Fruit fly (Drosophila melanogaster) whole organism, embryonic: ENCODE data around the gene CG9926.

ENCODE experiments used
- Adf1 ChIP-seq: fragments of 200-800 bp; sonication (Bioruptor generic); IDR thresholded peaks from 2 replicates; pipeline ENCODE4 v1.3.6; 2022; ENCODE audit warnings: missing biosample characterization, missing genetic modification characterization
- Atf6 ChIP-seq: fragments of 200-800 bp; sonication (Bioruptor generic); IDR thresholded peaks from 2 replicates; pipeline ENCODE4 v1.3.6; 2022; ENCODE audit warnings: missing biosample characterization, missing genetic modification characterization
- BtbVII ChIP-seq: fragments of 200-800 bp; sonication (Bioruptor generic); optimal IDR thresholded peaks from 3 replicates; lab custom pipeline; 2017; ENCODE audit warnings: missing biosample characterization, mild to moderate bottlenecking, missing genetic modification characterization
- Bteb2 ChIP-seq: fragments of 200-800 bp; sonication (Bioruptor generic); optimal IDR thresholded peaks from 2 replicates; lab custom pipeline; 2016; ENCODE audit warnings: missing biosample characterization, missing genetic modification characterization
- CG10565 ChIP-seq: fragments of 200-800 bp; sonication (Bioruptor generic); optimal IDR thresholded peaks from 3 replicates; lab custom pipeline; 2016; ENCODE audit warnings: missing biosample characterization, mild to moderate bottlenecking, missing genetic modification characterization
- CG10654 ChIP-seq: fragments of 200-800 bp; sonication (Bioruptor generic); optimal IDR thresholded peaks from 2 replicates; lab custom pipeline; 2016; ENCODE audit warnings: missing biosample characterization, missing genetic modification characterization
- CG11093 ChIP-seq: fragments of 200-800 bp; sonication (Bioruptor generic); IDR thresholded peaks from 3 replicates; pipeline ENCODE4 v1.3.6; 2022; ENCODE audit warnings: missing biosample characterization, missing genetic modification characterization
- CG11504 ChIP-seq: fragments of 200-800 bp; sonication (Bioruptor generic); optimal IDR thresholded peaks from 3 replicates; lab custom pipeline; 2019; ENCODE audit warnings: missing biosample characterization, mild to moderate bottlenecking, missing genetic modification characterization, moderate library complexity
- CG12942 ChIP-seq: fragments of 200-800 bp; sonication (Bioruptor generic); optimal IDR thresholded peaks from 3 replicates; lab custom pipeline; 2016; ENCODE audit warnings: missing biosample characterization, missing genetic modification characterization
- CG13424 ChIP-seq: fragments of 200-800 bp; sonication (Bioruptor generic); optimal IDR thresholded peaks from 2 replicates; lab custom pipeline; 2019; ENCODE audit warnings: missing biosample characterization, mild to moderate bottlenecking, missing genetic modification characterization, moderate library complexity
- CG14860 ChIP-seq: fragments of 200-800 bp; sonication (Bioruptor generic); IDR thresholded peaks from 3 replicates; pipeline ENCODE4 v1.3.6; 2022; ENCODE audit warnings: missing biosample characterization, missing genetic modification characterization; ENCODE audit not compliant: partially characterized antibody
- CG17328 ChIP-seq: fragments of 200-800 bp; sonication (Bioruptor generic); IDR thresholded peaks from 2 replicates; pipeline ENCODE4 v1.3.6; 2022; ENCODE audit warnings: missing biosample characterization, missing genetic modification characterization
- CG1792 ChIP-seq: fragments of 200-800 bp; sonication (Bioruptor generic); optimal IDR thresholded peaks from 2 replicates; lab custom pipeline; 2016; ENCODE audit warnings: missing biosample characterization, missing genetic modification characterization
- CG18764 ChIP-seq: fragments of 200-800 bp; sonication (Bioruptor generic); optimal IDR thresholded peaks from 3 replicates; lab custom pipeline; 2016; ENCODE audit warnings: missing biosample characterization, missing genetic modification characterization
- CG2199 ChIP-seq: fragments of 200-800 bp; sonication (Bioruptor generic); IDR thresholded peaks from 3 replicates; pipeline ENCODE4 v1.3.6; 2022; ENCODE audit warnings: missing biosample characterization, missing genetic modification characterization
- CG30403 ChIP-seq: fragments of 200-800 bp; sonication (Bioruptor generic); optimal IDR thresholded peaks from 3 replicates; lab custom pipeline; 2016; ENCODE audit warnings: missing biosample characterization, missing genetic modification characterization
- CG3407 ChIP-seq: fragments of 200-800 bp; sonication (Bioruptor generic); optimal IDR thresholded peaks from 2 replicates; lab custom pipeline; 2018; ENCODE audit warnings: missing biosample characterization, mild to moderate bottlenecking, missing genetic modification characterization
- CG34224 ChIP-seq: fragments of 200-800 bp; sonication (Bioruptor generic); IDR thresholded peaks from 3 replicates; pipeline ENCODE4 v1.3.6; 2022; ENCODE audit warnings: missing biosample characterization, missing genetic modification characterization; ENCODE audit not compliant: partially characterized antibody
- CG3847 ChIP-seq: fragments of 200-800 bp; sonication (Bioruptor generic); IDR thresholded peaks from 2 replicates; pipeline ENCODE4 v1.3.6; 2022; ENCODE audit warnings: missing biosample characterization, missing genetic modification characterization
- CG4404 ChIP-seq: fragments of 200-800 bp; sonication (Bioruptor generic); IDR thresholded peaks from 2 replicates; pipeline ENCODE4 v1.3.6; 2022; ENCODE audit warnings: missing biosample characterization, missing genetic modification characterization
- CG5953 ChIP-seq: fragments of 200-800 bp; sonication (Bioruptor generic); IDR thresholded peaks from 2 replicates; pipeline ENCODE4 v1.3.6; 2022; ENCODE audit warnings: missing biosample characterization, missing genetic modification characterization
- CG7556 ChIP-seq: fragments of 200-800 bp; sonication (Bioruptor generic); optimal IDR thresholded peaks from 2 replicates; lab custom pipeline; 2017; ENCODE audit warnings: missing biosample characterization, mild to moderate bottlenecking, missing genetic modification characterization
- CG8388 ChIP-seq: fragments of 200-800 bp; sonication (Bioruptor generic); optimal IDR thresholded peaks from 2 replicates; lab custom pipeline; 2019; ENCODE audit warnings: missing biosample characterization, mild to moderate bottlenecking, missing genetic modification characterization, moderate library complexity
- CG9932 ChIP-seq: fragments of 200-800 bp; sonication (Bioruptor generic); IDR thresholded peaks from 2 replicates; pipeline ENCODE4 v1.3.6; 2022; ENCODE audit warnings: missing biosample characterization, missing genetic modification characterization
- MTF-1 ChIP-seq: fragments of 200-800 bp; sonication (Bioruptor generic); optimal IDR thresholded peaks from 2 replicates; lab custom pipeline; 2018; ENCODE audit warnings: missing biosample characterization, mild to moderate bottlenecking, missing genetic modification characterization, borderline replicate concordance
- Med ChIP-seq: fragments of 200-800 bp; sonication (Bioruptor generic); peaks from one replicate; lab custom pipeline; 2016; ENCODE audit warnings: missing biosample characterization, missing genetic modification characterization, mild to moderate bottlenecking, inconsistent platforms, moderate library complexity
- NK7.1 ChIP-seq: fragments of 200-800 bp; sonication (Bioruptor generic); optimal IDR thresholded peaks from 3 replicates; lab custom pipeline; 2016; ENCODE audit warnings: missing biosample characterization, missing genetic modification characterization
- Oaz ChIP-seq: fragments of 200-800 bp; sonication (Bioruptor generic); IDR thresholded peaks from 2 replicates; pipeline ENCODE4 v1.3.6; 2022; ENCODE audit warnings: missing biosample characterization, missing genetic modification characterization
- PHDP ChIP-seq: fragments of 200-800 bp; sonication (Bioruptor generic); optimal IDR thresholded peaks from 3 replicates; lab custom pipeline; 2018; ENCODE audit warnings: missing biosample characterization, mild to moderate bottlenecking, missing genetic modification characterization, moderate library complexity
- Pdp1 ChIP-seq, 2 experiments: fragments of 200-800 bp; sonication (Bioruptor generic); optimal IDR thresholded peaks; 3 replicates each; lab custom pipeline; 2016; ENCODE audit warnings: missing biosample characterization in 2 of 2, missing genetic modification characterization in 2 of 2, mild to moderate bottlenecking in 1 of 2, moderate library complexity in 1 of 2
- Poxn ChIP-seq: fragments of 200-800 bp; sonication (Bioruptor generic); IDR thresholded peaks from 2 replicates; pipeline ENCODE4 v1.3.6; 2022; ENCODE audit warnings: missing biosample characterization, missing genetic modification characterization
- Sox100B ChIP-seq: fragments of 200-800 bp; sonication (Bioruptor generic); optimal IDR thresholded peaks from 3 replicates; lab custom pipeline; 2018; ENCODE audit warnings: missing biosample characterization, mild to moderate bottlenecking, missing genetic modification characterization
- ash1 ChIP-seq: fragments of 200-800 bp; sonication (Bioruptor generic); optimal IDR thresholded peaks from 2 replicates; lab custom pipeline; 2018; ENCODE audit warnings: missing biosample characterization, mild to moderate bottlenecking, missing genetic modification characterization
- cg ChIP-seq: fragments of 200-800 bp; sonication (Bioruptor generic); optimal IDR thresholded peaks from 3 replicates; lab custom pipeline; 2019; ENCODE audit warnings: missing biosample characterization, mild to moderate bottlenecking, missing genetic modification characterization, moderate library complexity
- chinmo ChIP-seq: fragments of 200-800 bp; sonication (Bioruptor generic); IDR thresholded peaks from 4 replicates; pipeline ENCODE4 v1.3.6; 2022; ENCODE audit warnings: missing biosample characterization, missing genetic modification characterization; ENCODE audit not compliant: partially characterized antibody
- eve ChIP-seq, 2 experiments: fragments of >200 bp; optimal IDR thresholded peaks; 2 replicates each; lab custom pipeline; 2017; ENCODE audit warnings: missing biosample characterization in 2 of 2, missing genetic modification characterization in 2 of 2
- eyg ChIP-seq: fragments of 200-800 bp; sonication (Bioruptor generic); optimal IDR thresholded peaks from 3 replicates; lab custom pipeline; 2016; ENCODE audit warnings: missing biosample characterization, missing genetic modification characterization
- ham ChIP-seq: fragments of 200-800 bp; sonication (Bioruptor generic); IDR thresholded peaks from 2 replicates; pipeline ENCODE4 v1.3.6; 2022; ENCODE audit warnings: missing biosample characterization, missing genetic modification characterization
- inv ChIP-seq: fragments of 200-800 bp; sonication (Bioruptor generic); IDR thresholded peaks from 2 replicates; pipeline ENCODE4 v1.3.6; 2022; ENCODE audit warnings: missing biosample characterization, missing genetic modification characterization; ENCODE audit not compliant: partially characterized antibody
- onecut ChIP-seq: fragments of 200-800 bp; sonication (Bioruptor generic); IDR thresholded peaks from 2 replicates; pipeline ENCODE4 v1.3.6; 2022; ENCODE audit warnings: missing biosample characterization, missing genetic modification characterization
- otp ChIP-seq: fragments of 200-800 bp; sonication (Bioruptor generic); IDR thresholded peaks from 3 replicates; pipeline ENCODE4, ENCODE4 v1.3.6; 2022; ENCODE audit warnings: missing biosample characterization, missing genetic modification characterization
- p53 ChIP-seq: fragments of 200-800 bp; sonication (Bioruptor generic); optimal IDR thresholded peaks from 2 replicates; lab custom pipeline; 2016; ENCODE audit warnings: missing biosample characterization, missing genetic modification characterization
- pan ChIP-seq, 4 experiments: fragments of >200 bp in 3 of 4; fragments of 200-800 bp in 1 of 4; sonication (Bioruptor generic) in 1 of 4; optimal IDR thresholded peaks in 3 of 4; IDR thresholded peaks in 1 of 4; 2 replicates each; pipeline versions ENCODE4 v1.3.6 to Lab custom; 2017 to 2022; ENCODE audit warnings: missing biosample characterization in 2 of 4, missing genetic modification characterization in 2 of 4, mixed read lengths in 1 of 4
- pum ChIP-seq: fragments of 200-800 bp; sonication (Bioruptor generic); optimal IDR thresholded peaks from 2 replicates; lab custom pipeline; 2016; ENCODE audit warnings: missing biosample characterization, missing genetic modification characterization
- ranshi ChIP-seq: fragments of 200-800 bp; sonication (Bioruptor generic); IDR thresholded peaks from 2 replicates; pipeline ENCODE4 v1.3.6; 2022; ENCODE audit warnings: missing biosample characterization, missing genetic modification characterization
- sens ChIP-seq: fragments of 200-800 bp; sonication (Bioruptor generic); peaks from one replicate; lab custom pipeline; 2016; ENCODE audit warnings: missing biosample characterization, missing genetic modification characterization
- sens-2 ChIP-seq: fragments of 200-800 bp; sonication (Bioruptor generic); IDR thresholded peaks from 2 replicates; pipeline ENCODE4 v1.3.6; 2022; ENCODE audit warnings: missing biosample characterization, missing genetic modification characterization

The CG9926 gene

dm6 chr3R:13977126-13977991 lies 26.4 kb upstream of the CG9926 start:
- 0 out of 2 replicates have a peak, but pooled peaks have one; percentile 29 for TF ChIP-seq sens-2
- peak; percentile 88; the same call in 2 of the 3 replicates for TF ChIP-seq CG2199
- TF ChIP-seq Adf1 (GFP tag; lab: Robert Waterston, UW) = peak; percentile 14; the same call in 1 of the 2 replicates
- TF ChIP-seq ranshi (GFP tag; lab: Robert Waterston, UW) = no peak
- no peak for TF ChIP-seq CG7556 (GFP tag; lab: Kevin White, UChicago)
- TF ChIP-seq CG1792 (GFP tag; lab: Kevin White, UChicago) = no peak
- no peak for TF ChIP-seq pum (GFP tag; lab: Kevin White, UChicago)
- peak in 1 of 2 experiments; percentile 30 for TF ChIP-seq Pdp1 (GFP tag; optimal IDR thresholded peaks at IDR 0.05; lab: Kevin White, UChicago)
- TF ChIP-seq chinmo (GFP tag; lab: Robert Waterston, UW) = 0 out of 4 replicates have a peak, but pooled peaks have one; percentile 52
- peak; percentile 98 for TF ChIP-seq CG11504
- TF ChIP-seq CG14860 (GFP tag; lab: Robert Waterston, UW) = no peak
- TF ChIP-seq Med = peak; percentile 52
- peak; percentile 78 for TF ChIP-seq sens (GFP tag; lab: Kevin White, UChicago)
- TF ChIP-seq CG34224 (GFP tag; lab: Robert Waterston, UW) = 0 out of 3 replicates have a peak, but pooled peaks have one; percentile 20
- TF ChIP-seq eve (GFP tag; optimal IDR thresholded peaks at IDR 0.05; lab: Kevin White, UChicago) = peak in 1 of 2 experiments; percentile 19
- peak; percentile 51; the same call in 1 of the 2 replicates for TF ChIP-seq onecut (GFP tag; lab: Robert Waterston, UW)

dm6 chr3R:13976070-13976492 lies 25.1 kb upstream of the CG9926 start:
- TF ChIP-seq MTF-1 (GFP tag; lab: Kevin White, UChicago) = no peak
- TF ChIP-seq Oaz (GFP tag; lab: Robert Waterston, UW) = no peak
- TF ChIP-seq pan (optimal IDR thresholded peaks at IDR 0.05; lab: Kevin White, UChicago) = no peak
- TF ChIP-seq pan (GFP tag; optimal IDR thresholded peaks at IDR 0.05 in 1 of 2, IDR thresholded peaks at IDR 0.05 in 1 of 2) = peak in 1 of 2 experiments; percentile 26
- TF ChIP-seq CG4404 (GFP tag; lab: Robert Waterston, UW) = no peak
- TF ChIP-seq Bteb2 = no peak
- TF ChIP-seq CG11093 (GFP tag; lab: Robert Waterston, UW) = no peak
- TF ChIP-seq Sox100B (GFP tag; lab: Kevin White, UChicago) = no peak
- TF ChIP-seq Poxn = no peak
- no peak for TF ChIP-seq Atf6 (GFP tag; lab: Robert Waterston, UW)
- no peak for TF ChIP-seq p53
- no peak for TF ChIP-seq ham (GFP tag; lab: Robert Waterston, UW)
- no peak for TF ChIP-seq CG3407 (GFP tag; lab: Kevin White, UChicago)
- no peak for TF ChIP-seq PHDP (tag; lab: Kevin White, UChicago)
- no peak for TF ChIP-seq CG8388 (GFP tag; lab: Kevin White, UChicago)
- no peak for TF ChIP-seq CG12942 (GFP tag; lab: Kevin White, UChicago)
- no peak for TF ChIP-seq NK7.1 (GFP tag; lab: Kevin White, UChicago)
- TF ChIP-seq CG30403 = no peak
- no peak for TF ChIP-seq CG9932 (GFP tag; lab: Robert Waterston, UW)
- no peak for TF ChIP-seq otp (GFP tag; lab: Robert Waterston, UW)
- TF ChIP-seq inv = no peak
- no peak for TF ChIP-seq CG18764
- peak; percentile 19; the same call in 1 of the 3 replicates for TF ChIP-seq CG34224 (GFP tag; lab: Robert Waterston, UW)
- TF ChIP-seq ash1 (GFP tag; lab: Kevin White, UChicago) = no peak
- no peak for TF ChIP-seq CG13424 (tag; lab: Kevin White, UChicago)
- TF ChIP-seq CG3847 (GFP tag; lab: Robert Waterston, UW) = no peak
- TF ChIP-seq cg (GFP tag; lab: Kevin White, UChicago) = peak; percentile 70
- no peak for TF ChIP-seq CG10654 (GFP tag; lab: Kevin White, UChicago)
- TF ChIP-seq CG10565 = no peak
- no peak for TF ChIP-seq CG17328 (GFP tag; lab: Robert Waterston, UW)
- TF ChIP-seq eyg (GFP tag; lab: Kevin White, UChicago) = no peak
- no peak for TF ChIP-seq CG5953 (GFP tag; lab: Robert Waterston, UW)
- peak; percentile 66 for TF ChIP-seq BtbVII (GFP tag; lab: Kevin White, UChicago)
